Worm (Caenorhabditis elegans): ENCODE results near the gene qars-1.

DNA sequence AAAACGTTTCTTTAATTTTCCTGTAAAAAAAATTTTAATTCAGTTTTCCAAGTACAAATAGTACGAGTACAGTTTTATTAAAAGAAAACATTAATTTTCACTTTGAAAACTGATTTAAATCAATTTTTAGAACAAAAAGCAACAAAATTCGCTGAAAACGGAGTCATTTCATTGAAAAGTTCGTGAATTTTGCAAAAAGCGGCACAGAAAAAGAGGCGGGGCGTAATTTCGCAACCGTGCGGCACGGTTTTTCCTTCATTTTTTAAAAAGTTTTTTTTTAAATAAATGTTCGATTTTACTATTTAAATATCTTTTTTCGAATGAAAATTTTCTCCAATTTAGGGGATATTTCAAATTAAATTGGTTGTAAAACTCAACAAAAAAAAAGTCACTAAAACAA, 1.8 kb downstream of the qars-1 start:
- TF ChIP-seq snpc-4 (tag; optimal IDR thresholded peaks at IDR 0.05) (no peak), unc-62 (GFP tag; optimal IDR thresholded peaks at IDR 0.05) (no peak), egl-27 (tag; optimal IDR thresholded peaks at IDR 0.05) (no peak), mab-5 (tag; optimal IDR thresholded peaks at IDR 0.05) (no peak), ztf-4 (tag; optimal IDR thresholded peaks at IDR 0.05) (no peak), lsy-2 (tag; optimal IDR thresholded peaks at IDR 0.05) (no peak), ztf-11 (tag; optimal IDR thresholded peaks at IDR 0.05) (no peak), unc-39 (tag; optimal IDR thresholded peaks at IDR 0.05) (no peak)
